Worm (Caenorhabditis elegans) whole organism, mixed stage, embryonic: ENCODE results near the gene str-68.

Source experiments
- M03D4.4 ChIP-seq: sonication (generic microtip); optimal IDR thresholded peaks from 2 replicates; lab custom pipeline; 2017; ENCODE audit warnings: mild to moderate bottlenecking, missing genetic modification characterization, missing compliant biosample characterization
- ces-1 ChIP-seq: fragments of 150-350 bp; optimal IDR thresholded peaks from 2 replicates; lab custom pipeline; 2014; ENCODE audit warnings: missing biosample characterization, missing genetic modification reagents, missing genetic modification characterization
- elt-1 ChIP-seq: sonication (generic microtip); optimal IDR thresholded peaks from 2 replicates; lab custom pipeline; 2017; ENCODE audit warnings: missing genetic modification characterization, mild to moderate bottlenecking, missing compliant biosample characterization, antibody characterized with exemption, moderate library complexity, borderline replicate concordance; ENCODE audit not compliant: insufficient read depth
- lsy-2 ChIP-seq: fragments of 150-350 bp; optimal IDR thresholded peaks from 2 replicates; lab custom pipeline; 2014; ENCODE audit warnings: missing biosample characterization, missing genetic modification characterization
- nhr-12 ChIP-seq: fragments of 150-350 bp; optimal IDR thresholded peaks from 2 replicates; lab custom pipeline; 2014; ENCODE audit warnings: missing biosample characterization, missing genetic modification characterization
- nhr-237 ChIP-seq: fragments of 150-350 bp; optimal IDR thresholded peaks from 2 replicates; lab custom pipeline; 2014; ENCODE audit warnings: missing biosample characterization, missing genetic modification characterization
- nhr-28 ChIP-seq: fragments of 150-350 bp; optimal IDR thresholded peaks from 2 replicates; lab custom pipeline; 2014; ENCODE audit warnings: missing biosample characterization, missing genetic modification characterization
- pha-4 ChIP-seq: fragments of 150-350 bp; optimal IDR thresholded peaks from 2 replicates; lab custom pipeline; 2018; ENCODE audit warnings: missing biosample characterization, missing genetic modification reagents, missing genetic modification characterization
- unc-39 ChIP-seq: fragments of 150-350 bp; optimal IDR thresholded peaks from 2 replicates; lab custom pipeline; 2014; ENCODE audit warnings: missing biosample characterization, missing genetic modification characterization
- unc-62 ChIP-seq: fragments of 150-350 bp; optimal IDR thresholded peaks from 2 replicates; lab custom pipeline; 2014; ENCODE audit warnings: missing biosample characterization, missing genetic modification reagents, missing genetic modification characterization
- ztf-11 ChIP-seq: fragments of 150-350 bp; optimal IDR thresholded peaks from 2 replicates; lab custom pipeline; 2014; ENCODE audit warnings: missing biosample characterization, missing genetic modification characterization

- no peak for TF ChIP-seq ces-1 (GFP tag; lab: Kevin White, UChicago)
- no peak for TF ChIP-seq lsy-2 (tag; lab: Kevin White, UChicago)
- TF ChIP-seq unc-62 (GFP tag; lab: Kevin White, UChicago): no peak
- TF ChIP-seq ztf-11 (tag; lab: Kevin White, UChicago): no peak
- TF ChIP-seq pha-4 (tag; lab: Kevin White, UChicago): no peak
- no peak for TF ChIP-seq nhr-237 (tag; lab: Kevin White, UChicago)
- TF ChIP-seq unc-39 (tag; lab: Kevin White, UChicago): no peak
- no peak for TF ChIP-seq nhr-12
- TF ChIP-seq elt-1: no peak
- TF ChIP-seq M03D4.4 (tag; lab: Kevin White, UChicago): no peak
- TF ChIP-seq nhr-28 (tag; lab: Kevin White, UChicago): no peak
Measured at ce11 chrV:3112198-3112597, 4.8 kb upstream of the str-68 start.
